Worm (Caenorhabditis elegans) whole organism, late embryonic: ENCODE results near the gene elp-1.

Source experiments
- C38D4.7 ChIP-seq: fragments of 200-800 bp; sonication (Bioruptor generic); optimal IDR thresholded peaks from 2 replicates; lab custom pipeline; 2018; ENCODE audit warnings: mild to moderate bottlenecking, missing genetic modification characterization, moderate library complexity, missing compliant biosample characterization
- pqm-1 ChIP-seq: sonication (generic microtip); optimal IDR thresholded peaks from 2 replicates; lab custom pipeline; 2016; ENCODE audit warnings: missing genetic modification characterization, missing compliant biosample characterization
- tbx-2 ChIP-seq: sonication (generic microtip); optimal IDR thresholded peaks from 2 replicates; lab custom pipeline; 2016; ENCODE audit warnings: missing genetic modification characterization, missing compliant biosample characterization

DNA sequence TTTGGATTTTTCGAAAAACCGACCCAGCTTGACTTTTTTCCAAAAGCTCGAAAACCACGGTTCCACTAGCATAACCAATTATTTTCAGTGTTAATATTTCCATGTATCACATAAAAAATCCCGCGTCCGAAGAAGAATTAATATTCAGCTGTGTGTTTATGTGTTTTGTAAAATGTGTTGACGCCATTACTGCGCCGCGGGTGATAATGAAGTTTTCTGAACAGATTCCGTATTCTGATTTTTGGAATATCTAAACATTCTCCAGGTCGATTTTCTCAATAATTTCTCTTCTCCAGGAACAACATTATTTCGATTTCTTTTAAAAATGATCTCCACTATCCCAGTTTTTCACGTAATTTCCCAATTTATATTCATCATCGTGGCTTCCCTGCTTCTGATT, 35.3 kb downstream of the elp-1 start, which contains the start of gene srxa-6:
- TF ChIP-seq tbx-2 = no peak
- TF ChIP-seq C38D4.7 (GFP tag; lab: Kevin White, UChicago) = no peak
- TF ChIP-seq pqm-1 (tag; lab: Kevin White, UChicago) = no peak
